Worm (Caenorhabditis elegans): ENCODE measurements around the gene sftb-6.

Gene sftb-6

DNA sequence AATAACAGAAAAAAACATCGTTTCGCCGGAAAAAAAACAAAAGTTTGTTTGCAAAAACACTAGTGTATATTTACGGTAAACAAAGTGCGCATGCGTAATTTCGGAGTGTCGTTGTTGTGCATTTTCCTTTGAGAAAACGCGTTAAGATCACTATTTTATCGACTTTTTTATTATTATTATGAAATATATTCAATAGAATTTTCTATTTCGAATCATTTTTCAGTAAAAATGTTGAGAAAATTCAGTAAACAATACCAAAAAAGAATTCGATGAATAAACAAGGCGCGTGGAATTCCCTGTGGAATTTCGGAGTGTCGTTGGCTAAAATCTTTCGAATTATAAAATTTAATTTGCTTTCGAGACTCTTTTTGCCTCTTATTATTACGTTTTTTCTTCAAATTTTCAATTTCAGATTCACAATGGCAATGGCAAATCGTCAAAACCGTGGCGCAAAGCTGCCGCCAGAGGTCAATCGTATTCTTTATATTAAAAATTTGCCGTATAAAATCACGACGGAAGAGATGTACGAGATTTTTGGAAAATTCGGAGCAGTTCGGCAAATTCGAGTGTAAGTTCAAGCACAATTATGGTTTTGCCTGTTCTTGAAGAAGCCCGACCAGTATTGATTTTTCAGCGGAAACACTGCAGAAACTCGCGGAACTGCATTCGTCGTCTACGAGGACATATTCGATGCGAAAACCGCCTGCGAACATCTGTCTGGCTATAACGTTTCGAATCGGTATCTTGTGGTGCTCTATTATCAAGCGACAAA is at the start of gene sftb-6, which contains the start of gene luc-7L3 (continued):
- TF ChIP-seq nhr-77 (tag; optimal IDR thresholded peaks at IDR 0.05): peak; percentile 24
- no peak for TF ChIP-seq elt-3 (tag; optimal IDR thresholded peaks at IDR 0.05)
- peak; percentile 61 for TF ChIP-seq dsc-1 (tag; optimal IDR thresholded peaks at IDR 0.05)
- TF ChIP-seq F16B12.6 (tag; optimal IDR thresholded peaks at IDR 0.05): peak; percentile 28
- TF ChIP-seq blmp-1 (tag; optimal IDR thresholded peaks at IDR 0.05): peak; percentile 22
- no peak for TF ChIP-seq nhr-76 (tag; optimal IDR thresholded peaks at IDR 0.05)
- TF ChIP-seq mdl-1 (tag; optimal IDR thresholded peaks at IDR 0.05): no peak
- TF ChIP-seq sptf-1 (tag; optimal IDR thresholded peaks at IDR 0.05): no peak
- peak; percentile 56 for TF ChIP-seq lin-39 (tag; optimal IDR thresholded peaks at IDR 0.05)
- peak; percentile 9 for TF ChIP-seq elt-2 (tag; optimal IDR thresholded peaks at IDR 0.05)
- no peak for TF ChIP-seq grh-1 (GFP tag; IDR thresholded peaks at IDR 0.05)
- peak; percentile 67 for TF ChIP-seq ceh-88 (GFP tag; IDR thresholded peaks at IDR 0.05)
- TF ChIP-seq isw-1 (GFP tag; IDR thresholded peaks at IDR 0.05): peak; percentile 79
- no peak for TF ChIP-seq lin-13 (GFP tag; optimal IDR thresholded peaks at IDR 0.05)
- no peak for TF ChIP-seq ets-5 (GFP tag; IDR thresholded peaks at IDR 0.05)
- peak; percentile 73 for TF ChIP-seq snu-23 (GFP tag; optimal IDR thresholded peaks at IDR 0.05)
- TF ChIP-seq mab-9 (GFP tag; IDR thresholded peaks at IDR 0.05): peak; percentile 74; the same call in 1 of the 2 replicates
- no peak for TF ChIP-seq unc-30 (tag; optimal IDR thresholded peaks at IDR 0.05)
- TF ChIP-seq irx-1 (tag; optimal IDR thresholded peaks at IDR 0.05): peak; percentile 73
- peak; percentile 54 for TF ChIP-seq C04F5.9 (tag; optimal IDR thresholded peaks at IDR 0.05)
- TF ChIP-seq pqm-1 (tag; optimal IDR thresholded peaks at IDR 0.05): no peak
- no peak for TF ChIP-seq lin-14 (GFP tag; optimal IDR thresholded peaks at IDR 0.05)
- no peak for TF ChIP-seq mef-2 (tag; optimal IDR thresholded peaks at IDR 0.05)
- TF ChIP-seq ceh-8 (GFP tag; optimal IDR thresholded peaks at IDR 0.05): peak; percentile 38
- TF ChIP-seq aly-2 (tag; optimal IDR thresholded peaks at IDR 0.05): no peak
- no peak for TF ChIP-seq efl-3 (GFP tag; optimal IDR thresholded peaks at IDR 0.05)
- TF ChIP-seq nhr-12 (tag; optimal IDR thresholded peaks at IDR 0.05): no peak
- TF ChIP-seq unc-62 (GFP tag; optimal IDR thresholded peaks at IDR 0.05): no peak
- no peak for TF ChIP-seq nhr-28 (tag; optimal IDR thresholded peaks at IDR 0.05)
- TF ChIP-seq egl-27 (tag; optimal IDR thresholded peaks at IDR 0.05): no peak

DNA sequence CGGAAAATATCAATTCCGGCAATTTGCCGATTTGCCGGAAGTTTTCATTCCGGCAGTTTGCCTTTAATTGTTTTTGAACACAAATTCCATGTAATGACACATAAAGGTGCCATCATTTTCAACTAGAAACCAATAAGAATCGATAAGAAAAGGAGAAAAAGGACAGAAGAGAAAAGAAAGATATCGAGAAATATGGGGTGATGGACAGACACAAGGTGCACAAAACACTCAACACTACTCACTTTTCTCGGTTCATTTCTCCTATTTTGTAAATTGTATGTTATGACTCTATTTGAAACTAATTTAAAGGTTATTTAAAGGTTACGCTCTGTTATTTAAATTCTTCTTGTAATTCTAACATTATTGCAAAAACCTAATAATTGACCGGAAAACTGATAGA is 47.3 kb upstream of the sftb-6 start:
- TF ChIP-seq lin-39 (tag; optimal IDR thresholded peaks at IDR 0.05) (no peak), lin-35 (GFP tag; optimal IDR thresholded peaks at IDR 0.05) (peak in 1 of 2 experiments; percentile 22), ceh-63 (GFP tag; optimal IDR thresholded peaks at IDR 0.05) (no peak), fkh-8 (tag; optimal IDR thresholded peaks at IDR 0.05) (no peak), sup-37 (GFP tag; optimal IDR thresholded peaks at IDR 0.05) (no peak)

DNA sequence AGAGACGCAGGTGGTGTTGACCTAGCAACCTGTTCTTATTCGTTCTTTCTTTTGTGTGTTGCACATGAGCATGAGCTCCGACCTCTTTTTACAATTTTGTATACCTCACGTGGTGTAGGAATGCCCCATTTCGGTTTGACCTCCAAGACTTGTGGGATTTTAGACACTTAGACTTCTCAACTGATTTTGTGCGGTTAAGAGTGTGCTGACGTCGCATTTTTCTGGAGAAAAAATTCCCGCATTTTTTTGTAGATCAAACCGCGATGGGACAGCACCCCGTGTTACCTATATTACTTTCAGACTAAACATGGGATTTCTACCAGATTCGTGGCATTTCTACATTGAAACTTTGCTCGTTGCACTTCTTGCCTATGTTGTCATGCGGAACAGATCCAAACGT is 46.9 kb upstream of the sftb-6 start, which contains the start of gene sptl-1:
Gene sptl-1 (plus strand): TSS at position 301 of the 400 bp plus-strand sequence.
- TF ChIP-seq nhr-84 (tag; optimal IDR thresholded peaks at IDR 0.05) (no peak), efl-1 (optimal IDR thresholded peaks at IDR 0.05) (no peak), efl-1 (GFP tag; optimal IDR thresholded peaks at IDR 0.05 in 1 of 2) (peak in 1 of 2 experiments; percentile 35)

DNA sequence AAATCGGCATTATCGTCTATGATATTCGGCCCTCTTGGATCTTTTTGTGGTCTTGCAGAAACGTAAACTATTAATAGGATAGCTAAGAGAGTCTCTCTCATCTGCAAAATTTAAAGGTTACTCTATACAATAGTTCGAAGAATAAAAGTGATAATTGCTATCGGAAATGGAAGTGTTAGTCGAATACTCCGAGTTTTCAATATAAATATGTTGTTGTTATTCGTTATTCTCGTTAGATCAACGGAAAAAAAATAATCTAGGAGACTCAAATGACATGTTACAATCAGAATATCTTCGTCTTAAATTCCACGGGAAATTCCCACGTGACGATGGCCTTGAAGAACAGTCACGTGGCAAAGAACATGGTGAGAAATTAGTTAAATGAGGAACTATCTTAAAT is 43.0 kb upstream of the sftb-6 start, which contains the start of gene tre-5:
Gene tre-5 (minus strand): TSS at position 101 of the 400 bp plus-strand sequence.
- TF ChIP-seq zip-4 (GFP tag; optimal IDR thresholded peaks at IDR 0.05) (no peak), efl-1 (optimal IDR thresholded peaks at IDR 0.05) (no peak), efl-1 (GFP tag; optimal IDR thresholded peaks at IDR 0.05 in 1 of 2) (peak in 1 of 2 experiments; percentile 76), lin-35 (GFP tag; optimal IDR thresholded peaks at IDR 0.05) (peak in 1 of 2 experiments; percentile 16), nhr-237 (tag; optimal IDR thresholded peaks at IDR 0.05) (no peak)

Measured in whole organism, L1 larva.